Fruit fly (Drosophila melanogaster): ENCODE results near the gene CG3397.

CG3397 gene

DNA sequence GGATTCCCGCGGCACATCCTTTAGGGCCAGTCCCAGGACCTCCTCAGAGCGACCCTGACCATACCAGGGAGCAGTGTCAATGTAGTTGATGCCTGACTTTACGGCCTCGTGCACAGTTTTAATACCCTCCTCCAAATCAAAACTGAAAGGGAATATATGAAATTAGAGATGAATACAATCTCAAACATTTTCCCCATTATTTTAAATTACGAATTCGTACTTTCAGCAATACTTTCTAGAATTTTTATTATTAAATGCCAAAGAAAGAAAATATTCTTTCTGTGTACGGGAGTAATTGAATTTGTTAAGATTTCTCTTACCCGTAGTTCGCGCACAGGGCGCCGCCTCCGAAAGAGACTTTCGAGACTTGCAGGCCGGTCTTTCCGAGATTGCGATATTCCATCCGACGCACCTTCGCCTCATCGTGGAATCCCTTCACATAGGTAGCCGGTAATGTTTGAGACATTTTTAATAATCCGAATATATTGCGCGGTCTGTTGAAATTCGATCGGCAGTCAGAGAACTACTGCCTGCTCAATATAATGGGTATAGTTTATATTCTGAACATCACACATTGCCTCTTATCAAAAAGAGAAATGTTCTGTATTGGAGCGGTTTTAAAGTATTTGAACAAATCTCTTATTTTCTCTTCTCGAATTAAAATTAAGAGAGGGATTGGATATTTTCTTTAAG is 4.3 kb downstream of the CG3397 start, which contains the start of gene CG18547 (continued):
- TF ChIP-seq CG3281 (GFP tag; optimal IDR thresholded peaks at IDR 0.05) (no peak), nom (GFP tag; optimal IDR thresholded peaks at IDR 0.05) (peak; percentile 37), CG3163 (GFP tag; optimal IDR thresholded peaks at IDR 0.05) (peak; percentile 92), CG14965 (GFP tag; optimal IDR thresholded peaks at IDR 0.05; ENCODE audit: borderline replicate concordance) (no peak), CG18764 (GFP tag; optimal IDR thresholded peaks at IDR 0.05) (no peak), jing (GFP tag; optimal IDR thresholded peaks at IDR 0.05) (no peak), lab (GFP tag; optimal IDR thresholded peaks at IDR 0.05) (peak; percentile 2), CG10431 (GFP tag; optimal IDR thresholded peaks at IDR 0.05) (no peak), CG14667 (GFP tag; IDR thresholded peaks at IDR 0.05) (no peak), az2 (GFP tag; optimal IDR thresholded peaks at IDR 0.05) (no peak), aop (GFP tag; IDR thresholded peaks at IDR 0.05) (no peak), dmrt11E (tag; optimal IDR thresholded peaks at IDR 0.05) (no peak), chinmo (GFP tag; IDR thresholded peaks at IDR 0.05; ENCODE audit: partially characterized antibody) (0 out of 4 replicates have a peak, but pooled peaks have one; percentile 53), Deaf1 (tag; optimal IDR thresholded peaks at IDR 0.05) (no peak), mirr (GFP tag; optimal IDR thresholded peaks at IDR 0.05) (no peak), CG15696 (tag; optimal IDR thresholded peaks at IDR 0.05) (no peak), CG6654 (GFP tag; optimal IDR thresholded peaks at IDR 0.05) (no peak), CG15514 (GFP tag; optimal IDR thresholded peaks at IDR 0.05) (no peak), CG10959 (GFP tag; IDR thresholded peaks at IDR 0.05) (no peak), CG13296 (GFP tag; optimal IDR thresholded peaks at IDR 0.05) (no peak), onecut (GFP tag; IDR thresholded peaks at IDR 0.05) (no peak), Med (GFP tag) (no peak), HLH3B (GFP tag; IDR thresholded peaks at IDR 0.05) (no peak), CG1647 (GFP tag; optimal IDR thresholded peaks at IDR 0.05) (no peak), twi (tag; optimal IDR thresholded peaks at IDR 0.05) (no peak)

DNA sequence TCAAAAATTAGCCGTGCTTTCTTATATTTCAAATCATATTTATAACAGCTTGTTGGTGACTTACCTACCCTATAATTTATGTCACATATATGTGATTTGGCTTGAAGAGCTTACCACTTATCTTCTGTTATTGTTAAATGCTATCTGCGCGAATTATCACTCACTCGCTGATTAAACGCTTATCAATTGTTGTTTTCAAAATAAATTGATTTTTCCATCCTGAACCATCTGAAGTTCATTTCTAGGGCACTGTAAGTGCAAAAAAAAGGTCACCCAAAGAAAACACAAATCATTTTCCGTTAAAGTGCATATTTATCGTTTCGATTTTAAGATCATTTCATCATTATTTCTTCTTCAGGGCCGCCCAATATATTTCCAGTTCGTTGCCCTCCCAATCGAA is 6.1 kb downstream of the CG3397 start:
- TF ChIP-seq CG9876 (GFP tag; optimal IDR thresholded peaks at IDR 0.05) (no peak), exex (tag; optimal IDR thresholded peaks at IDR 0.05) (peak; percentile 68), CG10462 (GFP tag; optimal IDR thresholded peaks at IDR 0.05) (no peak)

DNA sequence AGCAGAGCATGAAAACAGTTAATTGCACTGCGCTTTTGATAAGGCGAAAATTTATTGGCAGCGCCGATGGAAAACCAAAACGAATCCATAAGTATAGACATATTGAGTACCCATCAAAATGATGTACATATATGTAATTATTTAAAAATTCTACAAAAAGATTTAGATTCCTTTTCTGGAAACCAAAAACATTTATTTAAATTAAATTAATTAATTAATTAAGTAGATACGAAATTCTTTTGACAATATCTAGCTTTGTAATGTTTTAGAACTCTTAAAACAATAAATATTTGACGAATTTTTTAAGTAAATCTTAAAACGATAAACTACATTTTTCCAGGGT is 7.0 kb downstream of the CG3397 start:
- TF ChIP-seq HHEX (GFP tag; optimal IDR thresholded peaks at IDR 0.05) (no peak), Bgb (GFP tag; IDR thresholded peaks at IDR 0.05; ENCODE audit: partially characterized antibody) (no peak), CG2712 (tag; optimal IDR thresholded peaks at IDR 0.05) (peak; percentile 38), gsb-n (tag; optimal IDR thresholded peaks at IDR 0.05) (peak; percentile 41), E2f2 (GFP tag; IDR thresholded peaks at IDR 0.05) (no peak), cato (GFP tag; optimal IDR thresholded peaks at IDR 0.05; ENCODE audit: borderline replicate concordance) (no peak), Hr51 (GFP tag; optimal IDR thresholded peaks at IDR 0.05) (no peak), CG16815 (GFP tag; optimal IDR thresholded peaks at IDR 0.05) (no peak), CG10267 (tag; optimal IDR thresholded peaks at IDR 0.05) (peak; percentile 1), Blimp-1 (GFP tag; optimal IDR thresholded peaks at IDR 0.05) (no peak), Hey (tag; optimal IDR thresholded peaks at IDR 0.05) (no peak), CG31441 (GFP tag; IDR thresholded peaks at IDR 0.05) (0 out of 2 replicates have a peak, but pooled peaks have one; percentile 47), pho (GFP tag; optimal IDR thresholded peaks at IDR 0.05) (no peak), row (GFP tag; IDR thresholded peaks at IDR 0.05) (peak; percentile 26; the same call in 1 of the 3 replicates), Mad (GFP tag; optimal IDR thresholded peaks at IDR 0.05) (no peak), CG30020 (tag; optimal IDR thresholded peaks at IDR 0.05) (no peak), D19B (GFP tag; optimal IDR thresholded peaks at IDR 0.05) (peak; percentile 58), crp (GFP tag; optimal IDR thresholded peaks at IDR 0.05) (no peak), CG13296 (GFP tag; optimal IDR thresholded peaks at IDR 0.05) (no peak), Antp (GFP tag; optimal IDR thresholded peaks at IDR 0.05) (no peak), nmo (GFP tag; optimal IDR thresholded peaks at IDR 0.05) (peak; percentile 1)
